Fruit fly (Drosophila melanogaster) whole organism, adult: ENCODE measurements around the gene CG10550.

ENCODE experiments used
- CG11617 ChIP-seq: fragments of 200-800 bp; sonication (Bioruptor generic); optimal IDR thresholded peaks from 2 replicates; lab custom pipeline; 2017; ENCODE audit warnings: mild to moderate bottlenecking, missing biosample characterization, missing genetic modification reagents, missing genetic modification characterization
- CG14711 ChIP-seq: fragments of 200-800 bp; sonication (Bioruptor generic); optimal IDR thresholded peaks from 2 replicates; lab custom pipeline; 2018; ENCODE audit warnings: missing biosample characterization, mild to moderate bottlenecking, missing genetic modification characterization, moderate library complexity
- CG5204 ChIP-seq: fragments of 200-800 bp; sonication (Bioruptor generic); optimal IDR thresholded peaks from 2 replicates; lab custom pipeline; 2016; ENCODE audit warnings: missing biosample characterization, missing genetic modification characterization
- CG7045 ChIP-seq: fragments of 200-800 bp; sonication (Bioruptor generic); optimal IDR thresholded peaks from 2 replicates; lab custom pipeline; 2017; ENCODE audit warnings: missing biosample characterization, mild to moderate bottlenecking, missing genetic modification characterization
- CG7101 ChIP-seq: fragments of 200-800 bp; sonication (Bioruptor generic); optimal IDR thresholded peaks from 2 replicates; lab custom pipeline; 2018; ENCODE audit warnings: missing biosample characterization, mild to moderate bottlenecking, missing genetic modification characterization, moderate library complexity
- Clk ChIP-seq: fragments of 200-800 bp; sonication (Bioruptor generic); optimal IDR thresholded peaks from 2 replicates; lab custom pipeline; 2017; ENCODE audit warnings: missing biosample characterization, missing genetic modification characterization
- Hr96 ChIP-seq: fragments of 200-800 bp; sonication (Bioruptor generic); optimal IDR thresholded peaks from 2 replicates; lab custom pipeline; 2016; ENCODE audit warnings: missing biosample characterization, missing genetic modification characterization
- Mnt ChIP-seq: fragments of 200-800 bp; sonication (Bioruptor generic); optimal IDR thresholded peaks from 2 replicates; lab custom pipeline; 2016; ENCODE audit warnings: missing biosample characterization, mild to moderate bottlenecking, missing genetic modification characterization
- bab1 ChIP-seq: fragments of 200-800 bp; sonication (Bioruptor generic); optimal IDR thresholded peaks from 3 replicates; lab custom pipeline; 2019; ENCODE audit warnings: missing biosample characterization, mild to moderate bottlenecking, missing genetic modification characterization, moderate library complexity
- cnc ChIP-seq, 2 experiments: fragments of >200 bp; optimal IDR thresholded peaks; 2 replicates each; lab custom pipeline; 2017
- kay ChIP-seq: fragments of 200-800 bp; sonication (Bioruptor generic); peaks from one replicate; lab custom pipeline; 2016; ENCODE audit warnings: missing biosample characterization, missing genetic modification characterization, borderline replicate concordance
- tj ChIP-seq: fragments of 200-800 bp; sonication (Bioruptor generic); optimal IDR thresholded peaks from 3 replicates; lab custom pipeline; 2017; ENCODE audit warnings: missing biosample characterization, mild to moderate bottlenecking, missing genetic modification characterization, moderate library complexity

DNA sequence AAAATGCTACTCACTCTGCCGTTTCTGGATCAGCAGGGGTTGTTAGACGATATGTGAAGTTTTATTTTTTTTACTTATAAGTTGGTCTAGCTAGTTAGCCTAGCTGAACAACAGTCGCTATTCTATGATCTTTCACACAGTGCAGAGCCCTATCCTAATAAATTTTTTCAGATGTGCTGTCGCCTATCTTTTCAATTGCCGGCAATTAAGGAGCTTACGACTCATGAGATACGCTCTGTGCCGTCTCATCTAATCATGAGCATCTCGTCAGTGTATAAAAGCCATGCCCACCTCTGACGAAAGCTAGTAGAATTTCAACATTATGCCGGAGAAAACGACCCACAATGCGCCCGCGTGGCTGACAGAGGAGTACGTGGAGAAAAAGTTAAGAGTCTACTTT lies 38.3 kb downstream of the CG10550 start, which contains the start of the genes CG11889 and CG11891:
- no peak for TF ChIP-seq kay (GFP tag; lab: Kevin White, UChicago)
- TF ChIP-seq Clk (GFP tag; lab: Kevin White, UChicago), result no peak
- TF ChIP-seq tj, result no peak
- no peak for TF ChIP-seq bab1 (GFP tag; lab: Kevin White, UChicago)
- TF ChIP-seq CG11617 (GFP tag; lab: Kevin White, UChicago), result no peak
- TF ChIP-seq cnc (optimal IDR thresholded peaks at IDR 0.05; lab: Kevin White, UChicago), result no peak
- TF ChIP-seq Mnt, result no peak
- no peak for TF ChIP-seq CG5204 (GFP tag; lab: Kevin White, UChicago)
- TF ChIP-seq CG7045 (GFP tag; lab: Kevin White, UChicago), result no peak
- TF ChIP-seq CG7101 (tag; lab: Kevin White, UChicago), result no peak
- no peak for TF ChIP-seq Hr96
- TF ChIP-seq CG14711 (tag; lab: Kevin White, UChicago), result no peak
